Fruit fly (Drosophila melanogaster): ENCODE data around the gene sbr.

dm6 chrX:10784812-10785638 lies 61.9 kb downstream of the sbr start:
- no peak for TF ChIP-seq Pif1A (GFP tag; optimal IDR thresholded peaks at IDR 0.05)
- TF ChIP-seq EcR (GFP tag; optimal IDR thresholded peaks at IDR 0.05): no peak
- TF ChIP-seq CG17806 (tag; optimal IDR thresholded peaks at IDR 0.05): no peak
- TF ChIP-seq Snoo (tag; optimal IDR thresholded peaks at IDR 0.05): no peak
- TF ChIP-seq CG10348 (GFP tag; IDR thresholded peaks at IDR 0.05): no peak
- no peak for TF ChIP-seq CG34367 (tag; optimal IDR thresholded peaks at IDR 0.05)
- no peak for TF ChIP-seq Pif1B (GFP tag; optimal IDR thresholded peaks at IDR 0.05)
- TF ChIP-seq CG32121 (GFP tag; IDR thresholded peaks at IDR 0.05): no peak
- no peak for TF ChIP-seq D1 (tag; optimal IDR thresholded peaks at IDR 0.05)

Measured in whole organism, pupa.